Worm (Caenorhabditis elegans): Measurements from ENCODE around the gene R13H7.2.

DNA sequence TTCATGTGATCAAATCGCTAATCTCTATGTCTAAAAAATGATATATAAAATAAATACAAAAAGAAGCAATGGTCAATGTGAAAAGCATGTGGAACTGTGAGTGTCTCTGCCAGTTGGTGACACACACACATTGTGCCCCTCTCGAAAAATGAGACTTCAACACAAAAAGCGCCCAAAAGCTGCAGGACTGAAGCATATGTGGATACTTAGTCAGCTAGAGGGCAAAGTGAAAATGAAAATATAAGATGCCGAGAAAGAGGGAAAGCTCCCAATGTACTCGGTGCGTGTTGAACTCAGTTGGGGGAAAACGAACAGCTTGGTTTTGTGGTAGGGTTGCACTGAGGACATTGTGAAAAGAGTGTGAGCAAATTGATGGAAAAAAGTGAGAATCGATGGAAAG is 22.0 kb upstream of the R13H7.2 start:
- TF ChIP-seq unc-62 (GFP tag; optimal IDR thresholded peaks at IDR 0.05), result no peak
- peak; percentile 71 for TF ChIP-seq fkh-10 (GFP tag; optimal IDR thresholded peaks at IDR 0.05)
- no peak for TF ChIP-seq nhr-237 (tag; optimal IDR thresholded peaks at IDR 0.05)
- peak; percentile 15 for TF ChIP-seq skn-1 (tag; optimal IDR thresholded peaks at IDR 0.05)
- no peak for TF ChIP-seq efl-3 (GFP tag; optimal IDR thresholded peaks at IDR 0.05)
- TF ChIP-seq unc-30 (tag; optimal IDR thresholded peaks at IDR 0.05), result no peak
- TF ChIP-seq mdl-1 (tag; optimal IDR thresholded peaks at IDR 0.05), result peak in 1 of 2 experiments; percentile 52
- TF ChIP-seq fos-1 (tag; optimal IDR thresholded peaks at IDR 0.05), result peak; percentile 14
- no peak for TF ChIP-seq aly-2 (tag; optimal IDR thresholded peaks at IDR 0.05)

Measured in whole organism, L1 larva.